Worm (Caenorhabditis elegans): ENCODE measurements around the gene acl-2.

Gene acl-2

ce11 chrV:10019083-10019624 is 11.7 kb downstream of the acl-2 start:
- TF ChIP-seq bed-3 (GFP tag; optimal IDR thresholded peaks at IDR 0.05) (no peak), ceh-83 (GFP tag; optimal IDR thresholded peaks at IDR 0.05) (no peak), ceh-43 (GFP tag; optimal IDR thresholded peaks at IDR 0.05) (no peak), nhr-12 (tag; optimal IDR thresholded peaks at IDR 0.05) (no peak), hlh-1 (tag; optimal IDR thresholded peaks at IDR 0.05) (no peak), lin-13 (tag; optimal IDR thresholded peaks at IDR 0.05) (no peak), M03D4.4 (tag; optimal IDR thresholded peaks at IDR 0.05) (no peak)

DNA sequence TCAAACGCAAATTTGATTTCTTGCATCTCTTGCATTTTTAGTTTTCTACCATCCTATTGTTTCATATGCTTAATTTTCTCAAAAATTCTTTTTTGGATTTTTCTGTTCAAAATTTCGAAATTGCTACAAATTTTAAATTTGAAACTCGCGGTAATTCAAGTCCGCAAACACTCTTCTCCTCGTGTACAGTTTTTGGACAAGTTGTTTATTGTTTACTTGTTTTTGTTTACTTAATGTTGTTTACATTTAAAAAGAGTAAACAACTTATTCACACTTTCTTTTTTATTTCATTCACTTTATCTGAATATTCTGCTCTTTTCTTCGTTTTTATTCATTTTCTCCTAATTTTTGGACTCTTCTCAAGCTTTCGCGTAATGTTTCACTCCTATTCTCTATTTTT is 12.6 kb downstream of the acl-2 start:
- TF ChIP-seq snpc-4 (tag; optimal IDR thresholded peaks at IDR 0.05) (no peak), ztf-11 (tag; optimal IDR thresholded peaks at IDR 0.05) (no peak), pha-4 (tag; optimal IDR thresholded peaks at IDR 0.05) (no peak), zip-8 (tag; optimal IDR thresholded peaks at IDR 0.05) (no peak), lin-13 (tag; optimal IDR thresholded peaks at IDR 0.05) (no peak), unc-62 (GFP tag; optimal IDR thresholded peaks at IDR 0.05) (no peak), ceh-39 (tag; optimal IDR thresholded peaks at IDR 0.05) (no peak), elt-3 (tag; optimal IDR thresholded peaks at IDR 0.05) (no peak), sptf-1 (tag; optimal IDR thresholded peaks at IDR 0.05) (no peak)

ce11 chrV:10012639-10013038 is 18.3 kb downstream of the acl-2 start:
- TF ChIP-seq nhr-76 (tag; optimal IDR thresholded peaks at IDR 0.05) (no peak), cnd-1 (tag; optimal IDR thresholded peaks at IDR 0.05) (no peak), sptf-1 (tag; optimal IDR thresholded peaks at IDR 0.05) (no peak), elt-3 (tag; optimal IDR thresholded peaks at IDR 0.05) (peak; percentile 38), ham-2 (GFP tag; optimal IDR thresholded peaks at IDR 0.05) (no peak), pha-4 (tag; optimal IDR thresholded peaks at IDR 0.05) (no peak)

DNA sequence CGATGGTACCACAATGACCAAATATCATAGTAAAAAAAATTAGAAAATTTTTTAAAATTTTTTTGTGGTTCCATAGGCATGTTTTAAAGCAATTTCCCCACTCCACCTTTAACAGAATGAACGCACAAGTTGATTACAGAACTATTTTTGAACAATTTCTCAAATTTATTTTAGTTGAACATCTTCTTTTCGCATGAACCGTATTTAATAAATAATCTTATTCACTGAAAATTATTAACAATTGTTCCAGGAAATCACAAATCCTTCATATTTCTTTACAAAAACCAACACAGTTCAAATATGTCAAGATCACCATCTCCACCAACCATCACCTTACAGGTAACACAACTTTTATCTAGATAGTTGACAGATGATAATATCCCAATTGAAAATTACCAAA is 19.3 kb downstream of the acl-2 start, which contains the start of gene lea-1:
lea-1 (plus strand) TSS at position 301 of the 400 bp plus-strand sequence.
- TF ChIP-seq unc-120 (tag; optimal IDR thresholded peaks at IDR 0.05; ENCODE audit: poor library complexity, severe bottlenecking) (no peak), mls-2 (tag; optimal IDR thresholded peaks at IDR 0.05) (no peak), unc-39 (tag; optimal IDR thresholded peaks at IDR 0.05) (no peak), lin-13 (tag; optimal IDR thresholded peaks at IDR 0.05) (no peak), nhr-28 (tag; optimal IDR thresholded peaks at IDR 0.05) (no peak), drap-1 (GFP tag; optimal IDR thresholded peaks at IDR 0.05) (no peak), bed-3 (GFP tag; optimal IDR thresholded peaks at IDR 0.05) (no peak), elt-1 (tag; optimal IDR thresholded peaks at IDR 0.05; ENCODE audit: borderline replicate concordance, insufficient read depth) (no peak), pha-4 (tag; optimal IDR thresholded peaks at IDR 0.05) (no peak), ceh-43 (GFP tag; optimal IDR thresholded peaks at IDR 0.05) (no peak), ztf-11 (tag; optimal IDR thresholded peaks at IDR 0.05) (no peak), snpc-4 (tag; optimal IDR thresholded peaks at IDR 0.05) (no peak), nhr-2 (tag; optimal IDR thresholded peaks at IDR 0.05) (no peak), nhr-237 (tag; optimal IDR thresholded peaks at IDR 0.05) (no peak), elt-3 (tag; optimal IDR thresholded peaks at IDR 0.05) (no peak), lsy-2 (tag; optimal IDR thresholded peaks at IDR 0.05) (no peak), ceh-83 (GFP tag; optimal IDR thresholded peaks at IDR 0.05) (no peak)

- no peak for TF ChIP-seq nhr-2 (tag; optimal IDR thresholded peaks at IDR 0.05)
- peak; percentile 95 for TF ChIP-seq zip-8 (tag; optimal IDR thresholded peaks at IDR 0.05)
These were observed 23.4 kb downstream of the acl-2 start for ce11 chrV:10007484-10007883.

ce11 chrV:10006374-10006773 is 24.5 kb downstream of the acl-2 start:
- no peak for TF ChIP-seq pha-4 (tag; optimal IDR thresholded peaks at IDR 0.05)
- no peak for TF ChIP-seq nhr-237 (tag; optimal IDR thresholded peaks at IDR 0.05)
- TF ChIP-seq mab-5 (tag; optimal IDR thresholded peaks at IDR 0.05) = no peak
- TF ChIP-seq nhr-28 (tag; optimal IDR thresholded peaks at IDR 0.05) = no peak
- TF ChIP-seq nhr-2 (tag; optimal IDR thresholded peaks at IDR 0.05) = no peak
- TF ChIP-seq flh-1 (GFP tag; optimal IDR thresholded peaks at IDR 0.05) = no peak
- TF ChIP-seq ceh-83 (GFP tag; optimal IDR thresholded peaks at IDR 0.05) = no peak
- TF ChIP-seq ham-2 (GFP tag; optimal IDR thresholded peaks at IDR 0.05) = no peak
- TF ChIP-seq snpc-4 (tag; optimal IDR thresholded peaks at IDR 0.05) = no peak
- no peak for TF ChIP-seq lin-32 (GFP tag; optimal IDR thresholded peaks at IDR 0.05)
